Fruit fly (Drosophila melanogaster) whole organism, embryonic: Measurements from ENCODE around the gene hang.

Experiments
- Aef1 ChIP-seq: fragments of 200-800 bp; sonication (Bioruptor generic); IDR thresholded peaks from 3 replicates; pipeline ENCODE4 v1.3.6; 2022; ENCODE audit warnings: missing biosample characterization, missing genetic modification characterization
- B-H1 ChIP-seq: fragments of 200-800 bp; sonication (Bioruptor generic); IDR thresholded peaks from 3 replicates; pipeline ENCODE4 v1.3.6; 2022; ENCODE audit warnings: missing biosample characterization, missing genetic modification characterization
- Bteb2 ChIP-seq: fragments of 200-800 bp; sonication (Bioruptor generic); optimal IDR thresholded peaks from 2 replicates; lab custom pipeline; 2016; ENCODE audit warnings: missing biosample characterization, missing genetic modification characterization
- CG10147 ChIP-seq: fragments of 200-800 bp; sonication (Bioruptor generic); optimal IDR thresholded peaks from 2 replicates; lab custom pipeline; 2019; ENCODE audit warnings: missing biosample characterization, mild to moderate bottlenecking, missing genetic modification characterization, moderate library complexity
- CG10274 ChIP-seq: fragments of 200-800 bp; sonication (Bioruptor generic); optimal IDR thresholded peaks from 3 replicates; lab custom pipeline; 2017; ENCODE audit warnings: missing biosample characterization, mild to moderate bottlenecking, missing genetic modification characterization
- CG11560 ChIP-seq: fragments of 200-800 bp; sonication (Bioruptor generic); IDR thresholded peaks from 3 replicates; pipeline ENCODE4 v1.3.6; 2022; ENCODE audit warnings: missing biosample characterization, missing genetic modification characterization
- CG11695 ChIP-seq: fragments of 200-800 bp; sonication (Bioruptor generic); IDR thresholded peaks from 3 replicates; pipeline ENCODE4 v1.3.6; 2022; ENCODE audit warnings: missing biosample characterization, missing genetic modification characterization
- CG13287 ChIP-seq: fragments of 200-800 bp; sonication (Bioruptor generic); IDR thresholded peaks from 2 replicates; pipeline ENCODE4 v1.3.6; 2022; ENCODE audit warnings: missing biosample characterization, missing genetic modification characterization; ENCODE audit not compliant: partially characterized antibody
- CG14667 ChIP-seq: fragments of 200-800 bp; sonication (Bioruptor generic); IDR thresholded peaks from 2 replicates; pipeline ENCODE4 v1.3.6; 2022; ENCODE audit warnings: missing biosample characterization, missing genetic modification characterization
- CG15514 ChIP-seq: fragments of 200-800 bp; sonication (Bioruptor generic); optimal IDR thresholded peaks from 3 replicates; lab custom pipeline; 2017; ENCODE audit warnings: missing biosample characterization, missing genetic modification characterization, mild to moderate bottlenecking, moderate library complexity, missing genetic modification reagents
- CG15696 ChIP-seq: fragments of 200-800 bp; sonication (Bioruptor generic); optimal IDR thresholded peaks from 2 replicates; lab custom pipeline; 2019; ENCODE audit warnings: missing biosample characterization, mild to moderate bottlenecking, missing genetic modification characterization, moderate library complexity
- CG1603 ChIP-seq: fragments of 200-800 bp; sonication (Bioruptor generic); optimal IDR thresholded peaks from 2 replicates; lab custom pipeline; 2019; ENCODE audit warnings: missing biosample characterization, mild to moderate bottlenecking, missing genetic modification characterization, moderate library complexity
- CG17829 ChIP-seq: fragments of 200-800 bp; optimal IDR thresholded peaks from 2 replicates; lab custom pipeline; 2019; ENCODE audit warnings: missing biosample characterization, mild to moderate bottlenecking, missing genetic modification characterization, moderate library complexity
- CG1792 ChIP-seq: fragments of 200-800 bp; sonication (Bioruptor generic); optimal IDR thresholded peaks from 2 replicates; lab custom pipeline; 2016; ENCODE audit warnings: missing biosample characterization, missing genetic modification characterization
- CG2129 ChIP-seq: fragments of 200-800 bp; sonication (Bioruptor generic); IDR thresholded peaks from 2 replicates; pipeline ENCODE4 v1.3.6; 2022; ENCODE audit warnings: missing biosample characterization, missing genetic modification characterization; ENCODE audit not compliant: partially characterized antibody
- CG2712 ChIP-seq: fragments of 200-800 bp; optimal IDR thresholded peaks from 3 replicates; lab custom pipeline; 2019; ENCODE audit warnings: missing biosample characterization, mild to moderate bottlenecking, missing genetic modification characterization, moderate library complexity
- CG33213 ChIP-seq: fragments of 200-800 bp; sonication (Bioruptor generic); optimal IDR thresholded peaks from 3 replicates; lab custom pipeline; 2016; ENCODE audit warnings: missing biosample characterization, missing genetic modification characterization
- CG3726 ChIP-seq: fragments of 200-800 bp; sonication (Bioruptor generic); IDR thresholded peaks from 3 replicates; pipeline ENCODE4, ENCODE4 v1.3.6; 2022; ENCODE audit warnings: missing biosample characterization, missing genetic modification characterization
- CG4282 ChIP-seq: fragments of 200-800 bp; sonication (Bioruptor generic); optimal IDR thresholded peaks from 2 replicates; lab custom pipeline; 2016; ENCODE audit warnings: missing biosample characterization, missing genetic modification characterization
- CG4328 ChIP-seq: fragments of 200-800 bp; sonication (Bioruptor generic); optimal IDR thresholded peaks from 3 replicates; lab custom pipeline; 2017; ENCODE audit warnings: missing biosample characterization, missing genetic modification reagents, missing genetic modification characterization
- CG4707 ChIP-seq: fragments of 200-800 bp; sonication (Bioruptor generic); optimal IDR thresholded peaks from 2 replicates; lab custom pipeline; 2018; ENCODE audit warnings: missing biosample characterization, mild to moderate bottlenecking, missing genetic modification characterization, moderate library complexity
- CG7271 ChIP-seq: fragments of 200-800 bp; sonication (Bioruptor generic); optimal IDR thresholded peaks from 2 replicates; lab custom pipeline; 2018; ENCODE audit warnings: missing biosample characterization, mild to moderate bottlenecking, missing genetic modification characterization, moderate library complexity
- CG7786 ChIP-seq: fragments of 200-800 bp; sonication (Bioruptor generic); optimal IDR thresholded peaks from 2 replicates; lab custom pipeline; 2016; ENCODE audit warnings: missing biosample characterization, missing genetic modification characterization
- CG8765 ChIP-seq: fragments of 200-800 bp; sonication (Bioruptor generic); IDR thresholded peaks from 2 replicates; pipeline ENCODE4 v1.3.6; 2022; ENCODE audit warnings: missing biosample characterization, missing genetic modification characterization
- CG9932 ChIP-seq: fragments of 200-800 bp; sonication (Bioruptor generic); IDR thresholded peaks from 2 replicates; pipeline ENCODE4 v1.3.6; 2022; ENCODE audit warnings: missing biosample characterization, missing genetic modification characterization
- Chrac-16 ChIP-seq: fragments of 200-800 bp; sonication (Bioruptor generic); optimal IDR thresholded peaks from 3 replicates; lab custom pipeline; 2016; ENCODE audit warnings: missing biosample characterization, missing genetic modification characterization
- CkIIα-i1 ChIP-seq: fragments of 200-800 bp; sonication (Bioruptor generic); IDR thresholded peaks from 2 replicates; pipeline ENCODE4 v1.3.6; 2022; ENCODE audit warnings: missing biosample characterization, missing genetic modification characterization
- Dip2 ChIP-seq: fragments of 200-800 bp; sonication (Bioruptor generic); IDR thresholded peaks from 2 replicates; pipeline ENCODE4 v1.3.6; 2022; ENCODE audit warnings: missing biosample characterization, missing genetic modification characterization
- Hr51 ChIP-seq, 2 experiments: fragments of 200-800 bp; sonication (Bioruptor generic); optimal IDR thresholded peaks; 2 replicates in 1 of 2; 3 replicates in 1 of 2; lab custom pipeline; 2016 to 2018; ENCODE audit warnings: missing biosample characterization in 2 of 2, missing genetic modification characterization in 2 of 2, mild to moderate bottlenecking in 1 of 2, moderate library complexity in 1 of 2
- Max ChIP-seq: fragments of 200-800 bp; sonication (Bioruptor generic); optimal IDR thresholded peaks from 2 replicates; lab custom pipeline; 2016; ENCODE audit warnings: missing biosample characterization, mild to moderate bottlenecking, missing genetic modification characterization
- NC2α ChIP-seq: fragments of 200-800 bp; sonication (Bioruptor generic); optimal IDR thresholded peaks from 2 replicates; lab custom pipeline; 2016; ENCODE audit warnings: missing biosample characterization, missing genetic modification characterization
- NFAT ChIP-seq: fragments of 200-800 bp; sonication (Bioruptor generic); IDR thresholded peaks from 2 replicates; pipeline ENCODE4 v1.3.6; 2022; ENCODE audit warnings: missing biosample characterization, missing genetic modification characterization
- Rfx ChIP-seq: fragments of 200-800 bp; sonication (Bioruptor generic); IDR thresholded peaks from 2 replicates; pipeline ENCODE4 v1.3.6; 2022; ENCODE audit warnings: missing biosample characterization, missing genetic modification characterization
- cad ChIP-seq: fragments of >200 bp; optimal IDR thresholded peaks from 2 replicates; lab custom pipeline; 2017; ENCODE audit warnings: missing biosample characterization, missing genetic modification characterization
- caup ChIP-seq: fragments of 200-800 bp; sonication (Bioruptor generic); optimal IDR thresholded peaks from 3 replicates; lab custom pipeline; 2017; ENCODE audit warnings: missing biosample characterization, mild to moderate bottlenecking, missing genetic modification characterization, moderate library complexity; ENCODE audit not compliant: severe bottlenecking
- chif ChIP-seq, 2 experiments: fragments of 200-800 bp; sonication (Bioruptor generic); optimal IDR thresholded peaks; 3 replicates each; lab custom pipeline; 2016; ENCODE audit warnings: missing biosample characterization in 2 of 2, missing genetic modification characterization in 2 of 2
- chinmo ChIP-seq: fragments of 200-800 bp; sonication (Bioruptor generic); IDR thresholded peaks from 4 replicates; pipeline ENCODE4 v1.3.6; 2022; ENCODE audit warnings: missing biosample characterization, missing genetic modification characterization; ENCODE audit not compliant: partially characterized antibody
- disco-r ChIP-seq: fragments of 200-800 bp; sonication (Bioruptor generic); optimal IDR thresholded peaks from 2 replicates; lab custom pipeline; 2016; ENCODE audit warnings: missing biosample characterization, missing genetic modification characterization
- dysf ChIP-seq: fragments of 200-800 bp; sonication (Bioruptor generic); IDR thresholded peaks from 3 replicates; pipeline ENCODE4 v1.3.6; 2022; ENCODE audit warnings: missing biosample characterization, missing genetic modification characterization
- esg ChIP-seq: fragments of 200-800 bp; sonication (Bioruptor generic); conservative IDR thresholded peaks from 2 replicates; pipeline ENCODE4 v1.3.6; 2022; ENCODE audit warnings: missing biosample characterization, missing genetic modification characterization
- fd64A ChIP-seq: fragments of 200-800 bp; sonication (Bioruptor generic); optimal IDR thresholded peaks from 3 replicates; lab custom pipeline; 2018; ENCODE audit warnings: missing biosample characterization, mild to moderate bottlenecking, missing genetic modification characterization
- gcm2 ChIP-seq: fragments of 200-800 bp; sonication (Bioruptor generic); optimal IDR thresholded peaks from 2 replicates; lab custom pipeline; 2016; ENCODE audit warnings: missing biosample characterization, missing genetic modification characterization
- ham ChIP-seq: fragments of 200-800 bp; sonication (Bioruptor generic); IDR thresholded peaks from 2 replicates; pipeline ENCODE4 v1.3.6; 2022; ENCODE audit warnings: missing biosample characterization, missing genetic modification characterization
- maf-S ChIP-seq: fragments of 200-800 bp; sonication (Bioruptor generic); optimal IDR thresholded peaks from 2 replicates; lab custom pipeline; 2016; ENCODE audit warnings: missing biosample characterization, missing genetic modification characterization
- pros ChIP-seq: fragments of 200-800 bp; sonication (Bioruptor generic); optimal IDR thresholded peaks from 3 replicates; lab custom pipeline; 2019; ENCODE audit warnings: missing biosample characterization, mild to moderate bottlenecking, missing genetic modification characterization, moderate library complexity
- sima ChIP-seq: fragments of 200-800 bp; sonication (Bioruptor generic); optimal IDR thresholded peaks from 2 replicates; lab custom pipeline; 2016; ENCODE audit warnings: missing biosample characterization, missing genetic modification characterization
- tin ChIP-seq: fragments of 200-800 bp; sonication (Bioruptor generic); optimal IDR thresholded peaks from 3 replicates; lab custom pipeline; 2016; ENCODE audit warnings: missing biosample characterization, missing genetic modification characterization
- tio ChIP-seq: fragments of 200-800 bp; sonication (Bioruptor generic); optimal IDR thresholded peaks from 2 replicates; lab custom pipeline; 2017; ENCODE audit warnings: missing biosample characterization, missing genetic modification characterization, inconsistent platforms

Gene hang

DNA sequence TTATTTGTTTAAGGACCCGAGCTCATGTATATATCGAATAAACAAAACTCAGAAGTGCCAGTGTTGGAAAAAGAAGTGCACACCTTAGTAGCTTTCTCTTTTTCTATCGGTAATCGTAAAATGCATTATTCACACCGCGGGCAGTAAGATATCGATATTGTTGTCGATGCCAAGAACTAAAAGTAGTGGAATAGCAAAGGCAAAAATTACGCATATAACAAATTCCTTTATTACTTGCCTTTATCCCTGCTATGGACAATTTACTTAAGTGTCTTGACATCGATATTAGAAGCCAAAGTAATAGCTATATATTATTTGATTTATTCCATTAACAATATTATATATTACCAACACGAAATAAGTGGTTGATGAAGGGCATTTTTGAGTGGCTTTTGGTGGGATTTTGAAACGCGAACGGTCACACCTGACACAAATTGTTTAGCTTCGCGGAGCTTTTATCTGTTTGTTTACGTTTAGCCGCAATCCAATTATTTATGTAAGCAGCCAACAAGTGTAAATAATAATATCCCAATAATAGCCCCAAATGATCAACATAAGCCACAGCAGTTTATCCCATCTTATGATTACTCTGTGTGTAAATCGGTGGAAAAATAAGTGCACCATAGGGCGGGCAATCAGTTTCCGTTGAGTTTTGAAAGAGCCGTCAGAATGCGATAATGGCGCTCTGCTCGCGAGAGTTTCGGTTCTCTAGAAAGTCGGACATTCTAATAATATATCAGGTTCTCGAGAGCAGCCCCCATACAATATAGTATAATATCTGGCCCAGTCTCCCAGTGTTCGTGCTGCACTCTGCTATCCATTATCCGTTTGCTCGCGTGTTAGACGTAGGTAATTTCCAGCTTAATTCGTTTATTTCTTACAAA is 37.5 kb upstream of the hang start, which contains the start of the genes CG9992 and CG4239 (continued):
- TF ChIP-seq Rfx (GFP tag; lab: Robert Waterston, UW) (peak; percentile 69; the same call in 1 of the 2 replicates), disco-r (no peak), fd64A (GFP tag; lab: Kevin White, UChicago) (peak; percentile 42), maf-S (GFP tag; lab: Kevin White, UChicago) (no peak), sima (GFP tag; lab: Kevin White, UChicago) (no peak), chinmo (GFP tag; lab: Robert Waterston, UW) (no peak), CG7786 (GFP tag; lab: Kevin White, UChicago) (peak; percentile 40), CG1792 (GFP tag; lab: Kevin White, UChicago) (no peak), chif (GFP tag; optimal IDR thresholded peaks at IDR 0.05; lab: Kevin White, UChicago) (peak in 1 of 2 experiments; percentile 10), CG10274 (no peak), CG4282 (GFP tag; lab: Kevin White, UChicago) (no peak), dysf (GFP tag; lab: Robert Waterston, UW) (peak; percentile 73), gcm2 (no peak), cad (GFP tag; lab: Kevin White, UChicago) (no peak), CG11695 (no peak), CG17829 (tag; lab: Kevin White, UChicago) (peak; percentile 65), CG4328 (GFP tag; lab: Kevin White, UChicago) (peak; percentile 25), NFAT (GFP tag; lab: Robert Waterston, UW) (peak; percentile 48; the same call in 1 of the 2 replicates), Dip2 (no peak), CG4707 (no peak), CG33213 (GFP tag; lab: Kevin White, UChicago) (no peak), Chrac-16 (peak; percentile 70), Bteb2 (GFP tag; lab: Kevin White, UChicago) (no peak), CG14667 (0 out of 2 replicates have a peak, but pooled peaks have one; percentile 7), tio (GFP tag; lab: Kevin White, UChicago) (peak; percentile 70), tin (peak; percentile 60), esg (GFP tag; lab: Robert Waterston, UW) (peak; percentile 28; the same call in 1 of the 2 replicates), B-H1 (GFP tag; lab: Robert Waterston, UW) (peak; percentile 24; the same call in 2 of the 3 replicates), CG8765 (GFP tag; lab: Robert Waterston, UW) (peak; percentile 38; the same call in 1 of the 2 replicates), CG13287 (GFP tag; lab: Robert Waterston, UW) (peak; percentile 28), Aef1 (GFP tag; lab: Robert Waterston, UW) (peak; percentile 40; the same call in 1 of the 3 replicates), CG10147 (peak; percentile 13), pros (GFP tag; lab: Kevin White, UChicago) (no peak), ham (GFP tag; lab: Robert Waterston, UW) (no peak), CG9932 (GFP tag; lab: Robert Waterston, UW) (peak; percentile 75), CG15514 (GFP tag; lab: Kevin White, UChicago) (no peak), CG3726 (GFP tag; lab: Robert Waterston, UW) (no peak), CkIIα-i1 (GFP tag; lab: Robert Waterston, UW) (no peak), caup (GFP tag; lab: Kevin White, UChicago) (no peak), CG15696 (peak; percentile 50), NC2α (GFP tag; lab: Kevin White, UChicago) (no peak), CG2712 (tag; lab: Kevin White, UChicago) (peak; percentile 74), CG7271 (tag; lab: Kevin White, UChicago) (peak; percentile 57), Max (GFP tag; lab: Kevin White, UChicago) (peak; percentile 49), CG1603 (tag; lab: Kevin White, UChicago) (peak; percentile 42), CG11560 (tag; lab: Robert Waterston, UW) (0 out of 3 replicates have a peak, but pooled peaks have one; percentile 51), CG2129 (no peak), Hr51 (GFP tag; optimal IDR thresholded peaks at IDR 0.05; lab: Kevin White, UChicago) (peak; percentile 36 to 59)
